Worm (Caenorhabditis elegans) whole organism, mixed stage, embryonic: ENCODE results near the gene C56A3.4.

Experiments used
- M03D4.4 ChIP-seq: sonication (generic microtip); optimal IDR thresholded peaks from 2 replicates; lab custom pipeline; 2017; ENCODE audit warnings: mild to moderate bottlenecking, missing genetic modification characterization, missing compliant biosample characterization
- bed-3 ChIP-seq: fragments of 200-800 bp; sonication (Bioruptor generic); optimal IDR thresholded peaks from 3 replicates; lab custom pipeline; 2018; ENCODE audit warnings: mild to moderate bottlenecking, missing genetic modification characterization, moderate library complexity, missing compliant biosample characterization
- blmp-1 ChIP-seq: fragments of 150-350 bp; optimal IDR thresholded peaks from 2 replicates; lab custom pipeline; 2014; ENCODE audit warnings: missing biosample characterization, missing genetic modification characterization
- ceh-39 ChIP-seq: fragments of 150-350 bp; optimal IDR thresholded peaks from 2 replicates; lab custom pipeline; 2014; ENCODE audit warnings: missing biosample characterization, missing genetic modification characterization
- ceh-43 ChIP-seq: fragments of 200-800 bp; sonication (Bioruptor generic); optimal IDR thresholded peaks from 2 replicates; lab custom pipeline; 2018; ENCODE audit warnings: mild to moderate bottlenecking, missing genetic modification characterization, moderate library complexity, missing compliant biosample characterization
- ces-1 ChIP-seq: fragments of 150-350 bp; optimal IDR thresholded peaks from 2 replicates; lab custom pipeline; 2014; ENCODE audit warnings: missing biosample characterization, missing genetic modification reagents, missing genetic modification characterization
- cnd-1 ChIP-seq: fragments of 200-800 bp; sonication (Bioruptor generic); optimal IDR thresholded peaks from 2 replicates; lab custom pipeline; 2018; ENCODE audit warnings: mild to moderate bottlenecking, missing genetic modification characterization, missing compliant biosample characterization
- drap-1 ChIP-seq: fragments of 200-800 bp; sonication (Bioruptor generic); optimal IDR thresholded peaks from 3 replicates; lab custom pipeline; 2018; ENCODE audit warnings: mild to moderate bottlenecking, missing genetic modification characterization, missing compliant biosample characterization
- elt-1 ChIP-seq: sonication (generic microtip); optimal IDR thresholded peaks from 2 replicates; lab custom pipeline; 2017; ENCODE audit warnings: missing genetic modification characterization, mild to moderate bottlenecking, missing compliant biosample characterization, antibody characterized with exemption, moderate library complexity, borderline replicate concordance; ENCODE audit not compliant: insufficient read depth
- flh-1 ChIP-seq: fragments of 200-800 bp; sonication (Bioruptor generic); optimal IDR thresholded peaks from 2 replicates; lab custom pipeline; 2018; ENCODE audit warnings: mild to moderate bottlenecking, missing genetic modification characterization, moderate library complexity, missing compliant biosample characterization
- ham-2 ChIP-seq: fragments of 200-800 bp; sonication (Bioruptor generic); optimal IDR thresholded peaks from 2 replicates; lab custom pipeline; 2018; ENCODE audit warnings: mild to moderate bottlenecking, missing genetic modification characterization, missing compliant biosample characterization
- hlh-1 ChIP-seq: fragments of 150-350 bp; optimal IDR thresholded peaks from 2 replicates; lab custom pipeline; 2014; ENCODE audit warnings: missing biosample characterization, missing genetic modification reagents, missing genetic modification characterization
- lin-13 ChIP-seq: fragments of 150-350 bp; optimal IDR thresholded peaks from 2 replicates; lab custom pipeline; 2014; ENCODE audit warnings: missing biosample characterization, missing genetic modification characterization
- lin-32 ChIP-seq: fragments of 200-800 bp; sonication (Bioruptor generic); optimal IDR thresholded peaks from 2 replicates; lab custom pipeline; 2018; ENCODE audit warnings: mild to moderate bottlenecking, missing genetic modification characterization, missing compliant biosample characterization
- lsy-2 ChIP-seq: fragments of 150-350 bp; optimal IDR thresholded peaks from 2 replicates; lab custom pipeline; 2014; ENCODE audit warnings: missing biosample characterization, missing genetic modification characterization
- mab-5 ChIP-seq: fragments of 150-350 bp; optimal IDR thresholded peaks from 2 replicates; lab custom pipeline; 2014; ENCODE audit warnings: missing biosample characterization, missing genetic modification characterization
- mep-1 ChIP-seq: fragments of 150-350 bp; optimal IDR thresholded peaks from 2 replicates; lab custom pipeline; 2017; ENCODE audit warnings: missing biosample characterization, missing genetic modification reagents, missing genetic modification characterization, inconsistent platforms
- mls-2 ChIP-seq: sonication (generic microtip); optimal IDR thresholded peaks from 2 replicates; lab custom pipeline; 2016; ENCODE audit warnings: mild to moderate bottlenecking, missing genetic modification characterization, moderate library complexity, missing compliant biosample characterization
- nhr-12 ChIP-seq: fragments of 150-350 bp; optimal IDR thresholded peaks from 2 replicates; lab custom pipeline; 2014; ENCODE audit warnings: missing biosample characterization, missing genetic modification characterization
- nhr-28 ChIP-seq: fragments of 150-350 bp; optimal IDR thresholded peaks from 2 replicates; lab custom pipeline; 2014; ENCODE audit warnings: missing biosample characterization, missing genetic modification characterization
- nhr-76 ChIP-seq: sonication (generic microtip); optimal IDR thresholded peaks from 2 replicates; lab custom pipeline; 2017; ENCODE audit warnings: missing biosample characterization, missing genetic modification characterization
- pha-4 ChIP-seq: fragments of 150-350 bp; optimal IDR thresholded peaks from 2 replicates; lab custom pipeline; 2018; ENCODE audit warnings: missing biosample characterization, missing genetic modification reagents, missing genetic modification characterization
- sem-2 ChIP-seq: fragments of 200-800 bp; sonication (Bioruptor generic); optimal IDR thresholded peaks from 2 replicates; lab custom pipeline; 2018; ENCODE audit warnings: mild to moderate bottlenecking, missing genetic modification characterization, missing compliant biosample characterization
- snpc-4 ChIP-seq: fragments of 150-350 bp; optimal IDR thresholded peaks from 2 replicates; lab custom pipeline; 2014; ENCODE audit warnings: missing biosample characterization, missing genetic modification characterization
- sptf-1 ChIP-seq: sonication (generic microtip); optimal IDR thresholded peaks from 2 replicates; lab custom pipeline; 2017; ENCODE audit warnings: mild to moderate bottlenecking, missing genetic modification characterization, moderate library complexity, missing compliant biosample characterization
- unc-120 ChIP-seq: sonication (generic microtip); optimal IDR thresholded peaks from 2 replicates; lab custom pipeline; 2017; ENCODE audit warnings: missing genetic modification characterization, missing compliant biosample characterization; ENCODE audit not compliant: poor library complexity, severe bottlenecking
- unc-62 ChIP-seq: fragments of 150-350 bp; optimal IDR thresholded peaks from 2 replicates; lab custom pipeline; 2014; ENCODE audit warnings: missing biosample characterization, missing genetic modification reagents, missing genetic modification characterization
- zip-8 ChIP-seq: fragments of 150-350 bp; optimal IDR thresholded peaks from 2 replicates; lab custom pipeline; 2014; ENCODE audit warnings: missing biosample characterization, missing genetic modification characterization
- ztf-11 ChIP-seq: fragments of 150-350 bp; optimal IDR thresholded peaks from 2 replicates; lab custom pipeline; 2014; ENCODE audit warnings: missing biosample characterization, missing genetic modification characterization

The C56A3.4 gene

ce11 chrV:13584484-13584883 is 32.9 kb upstream of the C56A3.4 start, which contains the start of gene F53F4.1:
Gene F53F4.1 (plus strand): TSS chrV:13584784.
- TF ChIP-seq snpc-4 (tag; lab: Kevin White, UChicago), result no peak
- TF ChIP-seq mep-1 (tag; lab: Kevin White, UChicago), result no peak
- no peak for TF ChIP-seq drap-1 (GFP tag; lab: Kevin White, UChicago)
- no peak for TF ChIP-seq M03D4.4 (tag; lab: Kevin White, UChicago)
- TF ChIP-seq blmp-1 (tag; lab: Kevin White, UChicago), result no peak
- no peak for TF ChIP-seq bed-3 (GFP tag; lab: Kevin White, UChicago)
- no peak for TF ChIP-seq hlh-1
- TF ChIP-seq ham-2 (GFP tag; lab: Kevin White, UChicago), result no peak
- no peak for TF ChIP-seq pha-4 (tag; lab: Kevin White, UChicago)

- TF ChIP-seq lin-32 (GFP tag; lab: Kevin White, UChicago) (no peak), flh-1 (GFP tag; lab: Kevin White, UChicago) (no peak), nhr-76 (tag; lab: Kevin White, UChicago) (no peak), M03D4.4 (tag; lab: Kevin White, UChicago) (no peak), lsy-2 (tag; lab: Kevin White, UChicago) (no peak), nhr-12 (no peak), snpc-4 (tag; lab: Kevin White, UChicago) (no peak)
- TF ChIP-seq, all 35 proteins: peak for 0
Observed at ce11 chrV:13580696-13581095, 29.1 kb upstream of the C56A3.4 start, which contains the start of gene C50B8.5. Gene C50B8.5 (plus strand): TSS chrV:13580968.

ce11 chrV:13578637-13579036 is 27.1 kb upstream of the C56A3.4 start, which contains the start of gene C50B8.6:
Gene C50B8.6 (plus strand): TSS chrV:13578972.
- no peak for TF ChIP-seq hlh-1
- TF ChIP-seq lin-32 (GFP tag; lab: Kevin White, UChicago), result no peak
- no peak for TF ChIP-seq nhr-28
- TF ChIP-seq ces-1, result no peak
- TF ChIP-seq elt-1 (tag; lab: Kevin White, UChicago), result no peak
- TF ChIP-seq ceh-43 (GFP tag; lab: Kevin White, UChicago), result no peak
- TF ChIP-seq ztf-11, result no peak
- TF ChIP-seq unc-62 (GFP tag; lab: Kevin White, UChicago), result no peak
- no peak for TF ChIP-seq zip-8 (tag; lab: Kevin White, UChicago)
- TF ChIP-seq unc-120 (tag; lab: Kevin White, UChicago), result no peak

ce11 chrV:13577463-13577862 is 25.9 kb upstream of the C56A3.4 start:
- TF ChIP-seq mep-1 (tag; lab: Kevin White, UChicago) (no peak), elt-1 (tag; lab: Kevin White, UChicago) (no peak), zip-8 (tag; lab: Kevin White, UChicago) (no peak), sem-2 (GFP tag; lab: Kevin White, UChicago) (no peak), drap-1 (GFP tag; lab: Kevin White, UChicago) (no peak), ztf-11 (no peak), mab-5 (tag; lab: Kevin White, UChicago) (no peak), lin-32 (GFP tag; lab: Kevin White, UChicago) (no peak), lsy-2 (tag; lab: Kevin White, UChicago) (no peak), mls-2 (no peak), ceh-39 (no peak), nhr-76 (tag; lab: Kevin White, UChicago) (no peak), ces-1 (no peak), cnd-1 (tag; lab: Kevin White, UChicago) (no peak), bed-3 (GFP tag; lab: Kevin White, UChicago) (no peak), blmp-1 (tag; lab: Kevin White, UChicago) (no peak), lin-13 (tag; lab: Kevin White, UChicago) (no peak), flh-1 (GFP tag; lab: Kevin White, UChicago) (no peak)

ce11 chrV:13576828-13577227 is 25.3 kb upstream of the C56A3.4 start:
- no peak for TF ChIP-seq nhr-12
- no peak for TF ChIP-seq hlh-1
- no peak for TF ChIP-seq sptf-1 (tag; lab: Kevin White, UChicago)
- TF ChIP-seq M03D4.4 (tag; lab: Kevin White, UChicago), result no peak
- TF ChIP-seq nhr-76 (tag; lab: Kevin White, UChicago), result no peak
- TF ChIP-seq mep-1 (tag; lab: Kevin White, UChicago), result no peak
- TF ChIP-seq drap-1 (GFP tag; lab: Kevin White, UChicago), result no peak
- TF ChIP-seq sem-2 (GFP tag; lab: Kevin White, UChicago), result no peak
- no peak for TF ChIP-seq snpc-4 (tag; lab: Kevin White, UChicago)
- TF ChIP-seq cnd-1 (tag; lab: Kevin White, UChicago), result no peak
- TF ChIP-seq flh-1 (GFP tag; lab: Kevin White, UChicago), result no peak
- no peak for TF ChIP-seq blmp-1 (tag; lab: Kevin White, UChicago)
- TF ChIP-seq ceh-39, result no peak
- no peak for TF ChIP-seq unc-62 (GFP tag; lab: Kevin White, UChicago)
- TF ChIP-seq zip-8 (tag; lab: Kevin White, UChicago), result no peak
